Fruit fly (Drosophila melanogaster) whole organism, pupa: Measurements from ENCODE around the gene CG2926.

Source experiments
- CG10348 ChIP-seq: fragments of 200-800 bp; sonication (Bioruptor generic); IDR thresholded peaks from 2 replicates; pipeline ENCODE4 v1.3.6; 2022; ENCODE audit warnings: missing biosample characterization, missing genetic modification characterization
- CG12605 ChIP-seq: fragments of 200-800 bp; sonication (Bioruptor generic); IDR thresholded peaks from 2 replicates; pipeline ENCODE4 v1.3.6; 2022; ENCODE audit warnings: missing biosample characterization, missing genetic modification characterization
- CG13204 ChIP-seq: fragments of 200-800 bp; sonication (Bioruptor generic); optimal IDR thresholded peaks from 2 replicates; lab custom pipeline; 2018; ENCODE audit warnings: missing biosample characterization, mild to moderate bottlenecking, missing genetic modification characterization, moderate library complexity
- CG14655 ChIP-seq: fragments of 200-800 bp; sonication (Bioruptor generic); optimal IDR thresholded peaks from 3 replicates; lab custom pipeline; 2017; ENCODE audit warnings: mild to moderate bottlenecking, missing biosample characterization, missing genetic modification reagents, missing genetic modification characterization
- CG15710 ChIP-seq: fragments of 200-800 bp; sonication (Bioruptor generic); optimal IDR thresholded peaks from 2 replicates; lab custom pipeline; 2018; ENCODE audit warnings: missing biosample characterization, mild to moderate bottlenecking, missing genetic modification characterization, moderate library complexity
- CG17806 ChIP-seq: fragments of 200-800 bp; sonication (Bioruptor generic); optimal IDR thresholded peaks from 2 replicates; lab custom pipeline; 2018; ENCODE audit warnings: missing biosample characterization, mild to moderate bottlenecking, missing genetic modification characterization, moderate library complexity
- CG32121 ChIP-seq: fragments of 200-800 bp; sonication (Bioruptor generic); IDR thresholded peaks from 2 replicates; pipeline ENCODE4 v1.3.6; 2022; ENCODE audit warnings: missing biosample characterization, missing genetic modification characterization
- CG34367 ChIP-seq: fragments of 200-800 bp; sonication (Bioruptor generic); optimal IDR thresholded peaks from 2 replicates; lab custom pipeline; 2018; ENCODE audit warnings: missing biosample characterization, mild to moderate bottlenecking, missing genetic modification characterization
- CG4496 ChIP-seq: fragments of 200-800 bp; sonication (Bioruptor generic); IDR thresholded peaks from 3 replicates; pipeline ENCODE4 v1.3.6; 2022; ENCODE audit warnings: missing biosample characterization, missing genetic modification characterization
- CG8159 ChIP-seq: fragments of 200-800 bp; sonication (Bioruptor generic); optimal IDR thresholded peaks from 3 replicates; lab custom pipeline; 2018; ENCODE audit warnings: missing biosample characterization, mild to moderate bottlenecking, missing genetic modification characterization, moderate library complexity
- CG8301 ChIP-seq: fragments of 200-800 bp; sonication (Bioruptor generic); optimal IDR thresholded peaks from 2 replicates; lab custom pipeline; 2018; ENCODE audit warnings: missing biosample characterization, mild to moderate bottlenecking, missing genetic modification characterization
- CG9948 ChIP-seq: fragments of 200-800 bp; sonication (Bioruptor generic); optimal IDR thresholded peaks from 2 replicates; lab custom pipeline; 2018; ENCODE audit warnings: missing biosample characterization, mild to moderate bottlenecking, missing genetic modification characterization, moderate library complexity
- D1 ChIP-seq: fragments of 200-800 bp; sonication (Bioruptor generic); optimal IDR thresholded peaks from 2 replicates; lab custom pipeline; 2018; ENCODE audit warnings: missing biosample characterization, mild to moderate bottlenecking, missing genetic modification characterization, moderate library complexity
- EcR ChIP-seq: fragments of 200-800 bp; sonication (Bioruptor generic); optimal IDR thresholded peaks from 3 replicates; lab custom pipeline; 2019; ENCODE audit warnings: missing biosample characterization, missing genetic modification characterization, mild to moderate bottlenecking, moderate library complexity, missing genetic modification reagents
- Ets98B ChIP-seq: fragments of 200-800 bp; sonication (Bioruptor generic); IDR thresholded peaks from 2 replicates; pipeline ENCODE4 v1.3.6; 2022; ENCODE audit warnings: missing biosample characterization, missing genetic modification characterization
- Pif1A ChIP-seq: fragments of 200-800 bp; sonication (Bioruptor generic); optimal IDR thresholded peaks from 3 replicates; lab custom pipeline; 2016; ENCODE audit warnings: missing biosample characterization, missing genetic modification characterization
- Pif1B ChIP-seq: fragments of 200-800 bp; sonication (Bioruptor generic); optimal IDR thresholded peaks from 3 replicates; lab custom pipeline; 2016; ENCODE audit warnings: missing biosample characterization, missing genetic modification characterization
- Snoo ChIP-seq: fragments of 200-800 bp; sonication (Bioruptor generic); optimal IDR thresholded peaks from 3 replicates; lab custom pipeline; 2017; ENCODE audit warnings: missing biosample characterization, mild to moderate bottlenecking, missing genetic modification characterization, inconsistent platforms
- fd96Ca ChIP-seq: fragments of 200-800 bp; sonication (Bioruptor generic); IDR thresholded peaks from 3 replicates; pipeline ENCODE4 v1.3.6; 2022; ENCODE audit warnings: missing biosample characterization, missing genetic modification characterization
- gl ChIP-seq: fragments of 200-800 bp; sonication (Bioruptor generic); optimal IDR thresholded peaks from 2 replicates; lab custom pipeline; 2018; ENCODE audit warnings: missing biosample characterization, mild to moderate bottlenecking, missing genetic modification characterization
- rn ChIP-seq: fragments of 200-800 bp; sonication (Bioruptor generic); IDR thresholded peaks from 2 replicates; pipeline ENCODE4 v1.3.6; 2022; ENCODE audit warnings: missing biosample characterization, missing genetic modification characterization

The CG2926 gene

dm6 chr3R:5611167-5611566 is 23.0 kb upstream of the CG2926 start:
- TF ChIP-seq CG10348 (GFP tag; lab: Robert Waterston, UW) (no peak), EcR (GFP tag; lab: Kevin White, UChicago) (peak; percentile 51)

- no peak for TF ChIP-seq EcR (GFP tag; lab: Kevin White, UChicago)
- no peak for TF ChIP-seq CG8301 (tag; lab: Kevin White, UChicago)
- TF ChIP-seq rn (GFP tag; lab: Robert Waterston, UW): no peak
- no peak for TF ChIP-seq CG34367 (tag; lab: Kevin White, UChicago)
- no peak for TF ChIP-seq Ets98B (GFP tag; lab: Robert Waterston, UW)
- no peak for TF ChIP-seq CG14655 (GFP tag; lab: Kevin White, UChicago)
- no peak for TF ChIP-seq fd96Ca
- TF ChIP-seq CG15710: no peak
- no peak for TF ChIP-seq D1 (tag; lab: Kevin White, UChicago)
- TF ChIP-seq Snoo (tag; lab: Kevin White, UChicago): no peak
- no peak for TF ChIP-seq gl (tag; lab: Kevin White, UChicago)
- TF ChIP-seq Pif1A (GFP tag; lab: Kevin White, UChicago): no peak
- TF ChIP-seq CG8159 (tag; lab: Kevin White, UChicago): no peak
- no peak for TF ChIP-seq CG10348 (GFP tag; lab: Robert Waterston, UW)
- TF ChIP-seq CG32121 (GFP tag; lab: Robert Waterston, UW): no peak
- no peak for TF ChIP-seq CG4496 (GFP tag; lab: Robert Waterston, UW)
- TF ChIP-seq CG9948 (tag; lab: Kevin White, UChicago): no peak
- TF ChIP-seq CG17806 (tag; lab: Kevin White, UChicago): no peak
- no peak for TF ChIP-seq Pif1B (GFP tag; lab: Kevin White, UChicago)
Observed at dm6 chr3R:5610656-5611055, 22.5 kb upstream of the CG2926 start.

- no peak for TF ChIP-seq CG17806 (tag; lab: Kevin White, UChicago)
- no peak for TF ChIP-seq CG12605
- 0 out of 3 replicates have a peak, but pooled peaks have one; percentile 38 for TF ChIP-seq fd96Ca
- no peak for TF ChIP-seq CG14655 (GFP tag; lab: Kevin White, UChicago)
- no peak for TF ChIP-seq CG15710
- no peak for TF ChIP-seq CG8301 (tag; lab: Kevin White, UChicago)
- TF ChIP-seq Pif1B (GFP tag; lab: Kevin White, UChicago): no peak
- no peak for TF ChIP-seq gl (tag; lab: Kevin White, UChicago)
Observed at dm6 chr3R:5608422-5608821, 20.2 kb upstream of the CG2926 start.

- TF ChIP-seq CG8159 (tag; lab: Kevin White, UChicago) (peak; percentile 66), EcR (GFP tag; lab: Kevin White, UChicago) (no peak), CG9948 (tag; lab: Kevin White, UChicago) (peak; percentile 39), CG4496 (GFP tag; lab: Robert Waterston, UW) (peak; percentile 58; the same call in 1 of the 3 replicates), gl (tag; lab: Kevin White, UChicago) (no peak), Ets98B (GFP tag; lab: Robert Waterston, UW) (peak; percentile 69), CG10348 (GFP tag; lab: Robert Waterston, UW) (no peak), Pif1B (GFP tag; lab: Kevin White, UChicago) (no peak), CG34367 (tag; lab: Kevin White, UChicago) (no peak), Snoo (tag; lab: Kevin White, UChicago) (peak; percentile 40), CG13204 (GFP tag; lab: Kevin White, UChicago) (no peak), CG14655 (GFP tag; lab: Kevin White, UChicago) (no peak), fd96Ca (peak; percentile 73), D1 (tag; lab: Kevin White, UChicago) (no peak), rn (GFP tag; lab: Robert Waterston, UW) (no peak), CG12605 (no peak), Pif1A (GFP tag; lab: Kevin White, UChicago) (no peak), CG8301 (tag; lab: Kevin White, UChicago) (no peak), CG32121 (GFP tag; lab: Robert Waterston, UW) (peak; percentile 62; the same call in 1 of the 2 replicates), CG17806 (tag; lab: Kevin White, UChicago) (peak; percentile 55), CG15710 (peak; percentile 54)
Observed at dm6 chr3R:5606477-5606876, 18.3 kb upstream of the CG2926 start, which contains the start of gene asl. asl (minus strand) TSS chr3R:5606543.

dm6 chr3R:5601044-5601523 is 12.9 kb upstream of the CG2926 start, which contains the start of the genes kra and SecS:
kra (minus strand) TSS chr3R:5601136.
SecS (plus strand) TSS chr3R:5601433.
- TF ChIP-seq CG8159 (tag; lab: Kevin White, UChicago) (peak; percentile 32), Snoo (tag; lab: Kevin White, UChicago) (peak; percentile 35), Pif1A (GFP tag; lab: Kevin White, UChicago) (no peak), Ets98B (GFP tag; lab: Robert Waterston, UW) (no peak), CG15710 (peak; percentile 38), CG4496 (GFP tag; lab: Robert Waterston, UW) (no peak), Pif1B (GFP tag; lab: Kevin White, UChicago) (no peak), EcR (GFP tag; lab: Kevin White, UChicago) (no peak), CG32121 (GFP tag; lab: Robert Waterston, UW) (no peak), CG9948 (tag; lab: Kevin White, UChicago) (peak; percentile 40), CG17806 (tag; lab: Kevin White, UChicago) (peak; percentile 29), D1 (tag; lab: Kevin White, UChicago) (no peak), rn (GFP tag; lab: Robert Waterston, UW) (no peak), CG34367 (tag; lab: Kevin White, UChicago) (peak; percentile 11), CG14655 (GFP tag; lab: Kevin White, UChicago) (no peak), gl (tag; lab: Kevin White, UChicago) (no peak), fd96Ca (no peak), CG13204 (GFP tag; lab: Kevin White, UChicago) (no peak), CG8301 (tag; lab: Kevin White, UChicago) (peak; percentile 11), CG12605 (no peak), CG10348 (GFP tag; lab: Robert Waterston, UW) (no peak)
